Fruit fly (Drosophila melanogaster) whole organism, embryonic: ENCODE data around the gene CG43894.
A peak's percentile ranks its signal among the peaks of the same experiment; 100 is the strongest.

ENCODE experiments used
- Asciz ChIP-seq: fragments of 200-800 bp; sonication (Bioruptor generic); optimal IDR thresholded peaks from 2 replicates; lab custom pipeline; 2017; ENCODE audit warnings: missing biosample characterization, mild to moderate bottlenecking, missing genetic modification characterization, missing genetic modification reagents
- Bdp1 ChIP-seq: fragments of 200-800 bp; sonication (Bioruptor generic); optimal IDR thresholded peaks from 3 replicates; lab custom pipeline; 2016; ENCODE audit warnings: missing biosample characterization, missing genetic modification characterization
- Bgb ChIP-seq: fragments of 200-800 bp; sonication (Bioruptor generic); IDR thresholded peaks from 2 replicates; pipeline ENCODE4 v1.3.6; 2022; ENCODE audit warnings: missing biosample characterization, missing genetic modification characterization; ENCODE audit not compliant: partially characterized antibody
- Bteb2 ChIP-seq: fragments of 200-800 bp; sonication (Bioruptor generic); optimal IDR thresholded peaks from 2 replicates; lab custom pipeline; 2016; ENCODE audit warnings: missing biosample characterization, missing genetic modification characterization
- CG10147 ChIP-seq: fragments of 200-800 bp; sonication (Bioruptor generic); optimal IDR thresholded peaks from 2 replicates; lab custom pipeline; 2019; ENCODE audit warnings: missing biosample characterization, mild to moderate bottlenecking, missing genetic modification characterization, moderate library complexity
- CG10267 ChIP-seq: fragments of 200-800 bp; sonication (Bioruptor generic); optimal IDR thresholded peaks from 2 replicates; lab custom pipeline; 2018; ENCODE audit warnings: missing biosample characterization, mild to moderate bottlenecking, missing genetic modification characterization, moderate library complexity
- CG10462 ChIP-seq: fragments of 200-800 bp; sonication (Bioruptor generic); optimal IDR thresholded peaks from 2 replicates; lab custom pipeline; 2016; ENCODE audit warnings: missing biosample characterization, missing genetic modification characterization
- CG11696 ChIP-seq: fragments of 200-800 bp; sonication (Bioruptor generic); IDR thresholded peaks from 2 replicates; pipeline ENCODE4 v1.3.6; 2022; ENCODE audit warnings: missing biosample characterization, missing genetic modification characterization
- CG14050 ChIP-seq: fragments of 200-800 bp; sonication (Bioruptor generic); IDR thresholded peaks from 3 replicates; pipeline ENCODE4 v1.3.6; 2022; ENCODE audit warnings: missing biosample characterization, missing genetic modification characterization
- CG14667 ChIP-seq: fragments of 200-800 bp; sonication (Bioruptor generic); IDR thresholded peaks from 2 replicates; pipeline ENCODE4 v1.3.6; 2022; ENCODE audit warnings: missing biosample characterization, missing genetic modification characterization
- CG17385 ChIP-seq: fragments of 200-800 bp; sonication (Bioruptor generic); optimal IDR thresholded peaks from 3 replicates; lab custom pipeline; 2018; ENCODE audit warnings: missing biosample characterization, mild to moderate bottlenecking, missing genetic modification characterization
- CG1792 ChIP-seq: fragments of 200-800 bp; sonication (Bioruptor generic); optimal IDR thresholded peaks from 2 replicates; lab custom pipeline; 2016; ENCODE audit warnings: missing biosample characterization, missing genetic modification characterization
- CG30020 ChIP-seq: fragments of 200-800 bp; optimal IDR thresholded peaks from 2 replicates; lab custom pipeline; 2019; ENCODE audit warnings: missing biosample characterization, mild to moderate bottlenecking, missing genetic modification characterization, moderate library complexity
- CG32767 ChIP-seq: fragments of 200-800 bp; sonication (Bioruptor generic); IDR thresholded peaks from 2 replicates; pipeline ENCODE4 v1.3.6; 2022; ENCODE audit warnings: missing biosample characterization, missing genetic modification characterization
- CG4282 ChIP-seq: fragments of 200-800 bp; sonication (Bioruptor generic); optimal IDR thresholded peaks from 2 replicates; lab custom pipeline; 2016; ENCODE audit warnings: missing biosample characterization, missing genetic modification characterization
- CG4820 ChIP-seq: fragments of 200-800 bp; sonication (Bioruptor generic); optimal IDR thresholded peaks from 3 replicates; lab custom pipeline; 2016; ENCODE audit warnings: missing biosample characterization, missing genetic modification characterization
- CG5180 ChIP-seq: fragments of 200-800 bp; sonication (Bioruptor generic); optimal IDR thresholded peaks from 3 replicates; lab custom pipeline; 2017; ENCODE audit warnings: missing biosample characterization, missing genetic modification characterization, mild to moderate bottlenecking, moderate library complexity, missing genetic modification reagents
- CG7271 ChIP-seq: fragments of 200-800 bp; sonication (Bioruptor generic); optimal IDR thresholded peaks from 2 replicates; lab custom pipeline; 2018; ENCODE audit warnings: missing biosample characterization, mild to moderate bottlenecking, missing genetic modification characterization, moderate library complexity
- CG7928 ChIP-seq: fragments of 200-800 bp; sonication (Bioruptor generic); optimal IDR thresholded peaks from 2 replicates; lab custom pipeline; 2017; ENCODE audit warnings: missing biosample characterization, mild to moderate bottlenecking, missing genetic modification characterization
- CG9797 ChIP-seq: fragments of 200-800 bp; sonication (Bioruptor generic); optimal IDR thresholded peaks from 3 replicates; lab custom pipeline; 2018; ENCODE audit warnings: missing biosample characterization, mild to moderate bottlenecking, missing genetic modification characterization
- CG9817 ChIP-seq: fragments of 200-800 bp; sonication (Bioruptor generic); optimal IDR thresholded peaks from 2 replicates; lab custom pipeline; 2018; ENCODE audit warnings: missing biosample characterization, mild to moderate bottlenecking, missing genetic modification characterization, moderate library complexity
- CG9876 ChIP-seq: fragments of 200-800 bp; sonication (Bioruptor generic); optimal IDR thresholded peaks from 2 replicates; lab custom pipeline; 2016; ENCODE audit warnings: missing biosample characterization, missing genetic modification characterization
- CHES-1-like ChIP-seq: fragments of 200-800 bp; sonication (Bioruptor generic); optimal IDR thresholded peaks from 2 replicates; lab custom pipeline; 2016; ENCODE audit warnings: missing biosample characterization, missing genetic modification characterization
- Chrac-16 ChIP-seq: fragments of 200-800 bp; sonication (Bioruptor generic); optimal IDR thresholded peaks from 3 replicates; lab custom pipeline; 2016; ENCODE audit warnings: missing biosample characterization, missing genetic modification characterization
- Dref ChIP-seq: fragments of 200-800 bp; sonication (Bioruptor generic); IDR thresholded peaks from 2 replicates; pipeline ENCODE4 v1.3.6; 2022; ENCODE audit warnings: missing biosample characterization, missing genetic modification characterization
- Drgx ChIP-seq: fragments of 200-800 bp; sonication (Bioruptor generic); IDR thresholded peaks from 2 replicates; pipeline ENCODE4 v1.3.6; 2022; ENCODE audit warnings: missing biosample characterization, missing genetic modification characterization
- Fer1 ChIP-seq: fragments of 200-800 bp; sonication (Bioruptor generic); optimal IDR thresholded peaks from 2 replicates; lab custom pipeline; 2017; ENCODE audit warnings: missing biosample characterization, mild to moderate bottlenecking, missing genetic modification characterization
- Gsc ChIP-seq: fragments of 200-800 bp; sonication (Bioruptor generic); IDR thresholded peaks from 2 replicates; pipeline ENCODE4 v1.3.6; 2022; ENCODE audit warnings: missing biosample characterization, missing genetic modification characterization
- Hr3 ChIP-seq: fragments of 200-800 bp; sonication (Bioruptor generic); optimal IDR thresholded peaks from 3 replicates; lab custom pipeline; 2016; ENCODE audit warnings: missing biosample characterization, missing genetic modification characterization
- Lim3 ChIP-seq: fragments of 200-800 bp; sonication (Bioruptor generic); IDR thresholded peaks from 2 replicates; pipeline ENCODE4 v1.3.6; 2022; ENCODE audit warnings: missing biosample characterization, missing genetic modification characterization
- Meics ChIP-seq: fragments of 200-800 bp; sonication (Bioruptor generic); optimal IDR thresholded peaks from 2 replicates; lab custom pipeline; 2017; ENCODE audit warnings: missing biosample characterization, mild to moderate bottlenecking, missing genetic modification characterization
- Oli ChIP-seq: fragments of 200-800 bp; sonication (Bioruptor generic); optimal IDR thresholded peaks from 2 replicates; lab custom pipeline; 2018; ENCODE audit warnings: missing biosample characterization, mild to moderate bottlenecking, missing genetic modification characterization, moderate library complexity
- aop ChIP-seq: fragments of 200-800 bp; sonication (Bioruptor generic); IDR thresholded peaks from 2 replicates; pipeline ENCODE4 v1.3.6; 2022; ENCODE audit warnings: missing biosample characterization, missing genetic modification characterization
- bsh ChIP-seq, 2 experiments: fragments of 200-800 bp; sonication (Bioruptor generic); optimal IDR thresholded peaks; 2 replicates each; lab custom pipeline; 2017 to 2018; ENCODE audit warnings: mild to moderate bottlenecking in 2 of 2, missing biosample characterization in 2 of 2, missing genetic modification characterization in 2 of 2, moderate library complexity in 1 of 2
- cato ChIP-seq: fragments of 200-800 bp; sonication (Bioruptor generic); optimal IDR thresholded peaks from 2 replicates; lab custom pipeline; 2016; ENCODE audit warnings: missing biosample characterization, missing genetic modification characterization, borderline replicate concordance
- chn ChIP-seq: fragments of 200-800 bp; sonication (Bioruptor generic); optimal IDR thresholded peaks from 2 replicates; lab custom pipeline; 2016; ENCODE audit warnings: missing biosample characterization, missing genetic modification characterization
- ci ChIP-seq: fragments of 200-800 bp; sonication (Bioruptor generic); IDR thresholded peaks from 3 replicates; pipeline ENCODE4 v1.3.6; 2022; ENCODE audit warnings: missing biosample characterization, missing genetic modification characterization
- da ChIP-seq: fragments of 200-800 bp; sonication (Bioruptor generic); optimal IDR thresholded peaks from 2 replicates; lab custom pipeline; 2016; ENCODE audit warnings: missing biosample characterization, missing genetic modification characterization
- danr ChIP-seq: fragments of 200-800 bp; sonication (Bioruptor generic); IDR thresholded peaks from 2 replicates; pipeline ENCODE4 v1.3.6; 2022; ENCODE audit warnings: missing biosample characterization, missing genetic modification characterization
- dm ChIP-seq: fragments of 200-800 bp; sonication (Bioruptor generic); optimal IDR thresholded peaks from 3 replicates; lab custom pipeline; 2016; ENCODE audit warnings: missing biosample characterization, missing genetic modification characterization
- fd64A ChIP-seq: fragments of 200-800 bp; sonication (Bioruptor generic); optimal IDR thresholded peaks from 3 replicates; lab custom pipeline; 2018; ENCODE audit warnings: missing biosample characterization, mild to moderate bottlenecking, missing genetic modification characterization
- fu2 ChIP-seq: fragments of 200-800 bp; sonication (Bioruptor generic); optimal IDR thresholded peaks from 2 replicates; lab custom pipeline; 2016; ENCODE audit warnings: missing biosample characterization, missing genetic modification characterization
- gsb ChIP-seq: fragments of 200-800 bp; sonication (Bioruptor generic); IDR thresholded peaks from 2 replicates; pipeline ENCODE4 v1.3.6; 2022; ENCODE audit warnings: missing biosample characterization, missing genetic modification characterization
- h ChIP-seq: fragments of >200 bp; optimal IDR thresholded peaks from 2 replicates; lab custom pipeline; 2017
- hb ChIP-seq: fragments of 200-800 bp; sonication (Bioruptor generic); IDR thresholded peaks from 3 replicates; pipeline ENCODE4 v1.3.6; 2022; ENCODE audit warnings: missing biosample characterization, missing genetic modification characterization; ENCODE audit not compliant: partially characterized antibody
- inv ChIP-seq: fragments of 200-800 bp; sonication (Bioruptor generic); IDR thresholded peaks from 2 replicates; pipeline ENCODE4 v1.3.6; 2022; ENCODE audit warnings: missing biosample characterization, missing genetic modification characterization; ENCODE audit not compliant: partially characterized antibody
- pita ChIP-seq: fragments of 200-800 bp; sonication (Bioruptor generic); optimal IDR thresholded peaks from 2 replicates; lab custom pipeline; 2017; ENCODE audit warnings: missing biosample characterization, mild to moderate bottlenecking, missing genetic modification characterization
- sima ChIP-seq: fragments of 200-800 bp; sonication (Bioruptor generic); optimal IDR thresholded peaks from 2 replicates; lab custom pipeline; 2016; ENCODE audit warnings: missing biosample characterization, missing genetic modification characterization
- sisA ChIP-seq: fragments of 200-800 bp; sonication (Bioruptor generic); IDR thresholded peaks from 2 replicates; pipeline ENCODE4 v1.3.6; 2022; ENCODE audit warnings: missing biosample characterization, missing genetic modification characterization
- ttk ChIP-seq: fragments of 200-800 bp; sonication (Bioruptor generic); IDR thresholded peaks from 2 replicates; pipeline ENCODE4 v2.1.2; 2022; ENCODE audit warnings: missing biosample characterization, missing genetic modification characterization
- zf30C ChIP-seq: fragments of 200-800 bp; sonication (Bioruptor generic); optimal IDR thresholded peaks from 3 replicates; lab custom pipeline; 2018; ENCODE audit warnings: missing biosample characterization, mild to moderate bottlenecking, missing genetic modification characterization

The CG43894 gene

DNA sequence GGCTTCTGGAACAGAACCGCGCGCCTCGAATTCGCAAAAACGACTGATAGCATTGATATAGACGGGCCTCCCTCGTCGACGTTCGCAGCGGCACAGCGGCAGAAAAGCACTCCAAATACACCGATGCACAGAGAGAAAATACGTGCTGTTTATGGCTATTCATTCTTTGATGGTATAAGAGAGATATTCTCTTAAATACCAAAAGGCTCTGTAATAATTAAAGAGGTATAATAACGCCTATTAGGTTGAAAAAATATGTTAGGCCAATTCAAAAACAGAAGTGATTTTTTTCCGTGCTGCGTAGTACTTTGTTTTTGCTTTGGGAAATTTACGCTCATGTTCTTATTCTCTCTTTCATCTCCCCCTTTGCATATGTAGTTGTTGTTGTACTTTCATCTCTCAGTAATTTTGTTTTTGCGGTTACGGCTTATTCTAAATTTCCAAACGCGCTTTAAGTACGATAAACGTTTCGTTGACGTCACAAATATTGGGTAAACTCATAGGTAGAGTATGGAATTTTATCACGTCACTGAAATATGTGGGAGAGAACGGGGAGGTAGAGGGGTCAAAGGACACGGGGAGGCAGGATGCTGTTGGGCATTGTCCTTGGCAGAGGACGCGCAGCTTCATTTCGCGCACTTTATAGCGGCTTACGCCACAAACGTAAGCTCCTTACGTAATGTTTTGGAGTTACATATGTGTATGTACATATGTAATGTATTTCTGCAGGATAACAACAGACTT lies 46.3 kb upstream of the CG43894 start, which contains the start of gene nebu (continued):
- TF ChIP-seq Bgb (GFP tag; lab: Robert Waterston, UW) (no peak; the same call in 1 of the 2 replicates), cato (GFP tag; lab: Kevin White, UChicago) (peak; percentile 80), CG4282 (GFP tag; lab: Kevin White, UChicago) (peak; percentile 92), inv (GFP tag; lab: Robert Waterston, UW) (no peak), gsb (peak; percentile 96), zf30C (GFP tag; lab: Kevin White, UChicago) (peak; percentile 89), Meics (GFP tag; lab: Kevin White, UChicago) (peak; percentile 98), aop (GFP tag; lab: Robert Waterston, UW) (0 out of 2 replicates have a peak, but pooled peaks have one; percentile 72), CG11696 (GFP tag; lab: Robert Waterston, UW) (peak; percentile 83), CG14050 (peak; percentile 94), CG17385 (GFP tag; lab: Kevin White, UChicago) (peak; percentile 91), CG7928 (GFP tag; lab: Kevin White, UChicago) (peak; percentile 78), Hr3 (GFP tag; lab: Kevin White, UChicago) (peak; percentile 93), fd64A (GFP tag; lab: Kevin White, UChicago) (peak; percentile 48), h (lab: Kevin White, UChicago) (no peak), CG30020 (tag; lab: Kevin White, UChicago) (peak; percentile 50), ci (no peak; the same call in none of the 3 replicates), pita (GFP tag; lab: Kevin White, UChicago) (no peak), hb (GFP tag; lab: Robert Waterston, UW) (no peak), dm (peak; percentile 88), CG9876 (peak; percentile 92), da (GFP tag; lab: Kevin White, UChicago) (peak; percentile 90), ttk (peak; percentile 95), Chrac-16 (peak; percentile 93), CG7271 (tag; lab: Kevin White, UChicago) (peak; percentile 9), CG9797 (no peak), CG4820 (GFP tag; lab: Kevin White, UChicago) (peak; percentile 91), sima (GFP tag; lab: Kevin White, UChicago) (peak; percentile 89)

DNA sequence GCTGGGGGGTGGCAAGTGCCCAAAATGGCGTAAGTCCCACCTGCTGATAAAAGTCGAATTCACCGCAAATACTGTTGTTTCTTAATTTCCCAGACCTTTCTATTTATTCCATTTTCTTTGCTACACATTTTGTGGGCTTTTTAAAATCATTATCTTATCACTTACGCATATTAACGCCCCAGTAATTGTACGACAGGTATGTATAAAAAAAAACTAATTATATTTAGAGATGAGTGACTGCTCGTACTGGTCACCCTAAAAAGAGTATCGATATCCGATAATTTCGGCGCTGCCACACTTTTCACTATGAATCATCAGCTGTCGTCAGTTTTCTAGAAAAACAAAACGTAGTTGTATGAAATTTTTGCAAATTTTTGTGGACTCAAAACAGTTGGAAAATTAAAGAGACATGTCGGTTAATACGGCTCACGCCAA lies 39.7 kb upstream of the CG43894 start, which contains the start of the genes CG10948 and Wbp2:
TSS of gene CG10948 (minus strand) at position 251 of the 435 bp plus-strand sequence.
TSS of gene Wbp2 (plus strand) at position 299 of the 435 bp plus-strand sequence.
- TF ChIP-seq danr (GFP tag; lab: Robert Waterston, UW) (no peak), CG9817 (tag; lab: Kevin White, UChicago) (no peak), CG5180 (GFP tag; lab: Kevin White, UChicago) (no peak), Oli (tag; lab: Kevin White, UChicago) (no peak), Dref (GFP tag; lab: Robert Waterston, UW) (peak; percentile 87), fu2 (GFP tag; lab: Kevin White, UChicago) (no peak), Gsc (no peak), CHES-1-like (GFP tag; lab: Kevin White, UChicago) (peak; percentile 31), Bteb2 (no peak), CG10462 (GFP tag; lab: Kevin White, UChicago) (no peak), CG32767 (GFP tag; lab: Robert Waterston, UW) (no peak), chn (GFP tag; lab: Kevin White, UChicago) (peak; percentile 59), CG10147 (no peak), Bdp1 (no peak), bsh (GFP tag; optimal IDR thresholded peaks at IDR 0.05; lab: Kevin White, UChicago) (peak in 1 of 2 experiments; percentile 48), CG14667 (GFP tag; lab: Robert Waterston, UW) (no peak), CG14050 (no peak), Drgx (GFP tag; lab: Robert Waterston, UW) (no peak), sisA (GFP tag; lab: Robert Waterston, UW) (no peak), Asciz (GFP tag; lab: Kevin White, UChicago) (no peak), CG1792 (GFP tag; lab: Kevin White, UChicago) (no peak), gsb (no peak), Lim3 (GFP tag; lab: Robert Waterston, UW) (no peak), Fer1 (GFP tag; lab: Kevin White, UChicago) (peak; percentile 7), CG10267 (tag; lab: Kevin White, UChicago) (peak; percentile 59)
